Worm (Caenorhabditis elegans): ENCODE data around the gene copz-1.
A peak's percentile ranks its signal among the peaks of the same experiment; 100 is the strongest.

The copz-1 gene

ce11 chrII:10851110-10851509 lies 21.6 kb upstream of the copz-1 start:
- no peak for TF ChIP-seq Y79H2A.3 (GFP tag; conservative IDR thresholded peaks at IDR 0.05)
- TF ChIP-seq ztf-26 (tag; optimal IDR thresholded peaks at IDR 0.05), result peak; percentile 87
- TF ChIP-seq ceh-40 (GFP tag; IDR thresholded peaks at IDR 0.05), result 0 out of 2 replicates have a peak, but pooled peaks have one; percentile 12
- TF ChIP-seq somi-1 (GFP tag; optimal IDR thresholded peaks at IDR 0.05), result peak; percentile 60
- no peak for TF ChIP-seq hlh-12 (tag; optimal IDR thresholded peaks at IDR 0.05)
- TF ChIP-seq lsl-1 (GFP tag; optimal IDR thresholded peaks at IDR 0.05), result no peak
- TF ChIP-seq ets-4 (GFP tag; optimal IDR thresholded peaks at IDR 0.05), result peak; percentile 98
- TF ChIP-seq C06A6.2 (GFP tag; conservative IDR thresholded peaks at IDR 0.05), result peak; percentile 82
- TF ChIP-seq ceh-27 (GFP tag; optimal IDR thresholded peaks at IDR 0.05), result peak; percentile 57
- TF ChIP-seq sea-2 (GFP tag; IDR thresholded peaks at IDR 0.05), result no peak
- TF ChIP-seq ama-1 (optimal IDR thresholded peaks at IDR 0.05), result no peak
- no peak for TF ChIP-seq ama-1 (GFP tag; optimal IDR thresholded peaks at IDR 0.05)
- TF ChIP-seq cebp-1 (GFP tag; IDR thresholded peaks at IDR 0.05), result peak; percentile 66
- TF ChIP-seq cebp-1 (tag; optimal IDR thresholded peaks at IDR 0.05), result peak; percentile 90
- no peak for TF ChIP-seq akir-1 (GFP tag; optimal IDR thresholded peaks at IDR 0.05)
- TF ChIP-seq attf-5 (GFP tag; optimal IDR thresholded peaks at IDR 0.05), result peak; percentile 93
- TF ChIP-seq ztf-25 (GFP tag; IDR thresholded peaks at IDR 0.05), result no peak
- peak; percentile 78; the same call in 1 of the 2 replicates for TF ChIP-seq Y53G8AR.9 (GFP tag; conservative IDR thresholded peaks at IDR 0.05)
- no peak for TF ChIP-seq ztf-6 (GFP tag; IDR thresholded peaks at IDR 0.05)
- TF ChIP-seq Y67H2A.10 (GFP tag; conservative IDR thresholded peaks at IDR 0.05), result no peak
- TF ChIP-seq Y56A3A.18 (GFP tag; IDR thresholded peaks at IDR 0.05), result peak; percentile 53; the same call in 1 of the 2 replicates
- no peak for TF ChIP-seq F23B12.7 (tag; optimal IDR thresholded peaks at IDR 0.05; ENCODE audit: insufficient read depth)
- TF ChIP-seq chd-7 (tag; optimal IDR thresholded peaks at IDR 0.05), result peak; percentile 85
- TF ChIP-seq pbrm-1 (GFP tag; IDR thresholded peaks at IDR 0.05), result no peak
- no peak for TF ChIP-seq ceh-79 (tag; optimal IDR thresholded peaks at IDR 0.05)
- TF ChIP-seq D2030.7 (GFP tag; IDR thresholded peaks at IDR 0.05), result no peak
- no peak for TF ChIP-seq egrh-3 (GFP tag; IDR thresholded peaks at IDR 0.05)
- no peak for TF ChIP-seq B0019.2 (GFP tag; conservative IDR thresholded peaks at IDR 0.05)
- TF ChIP-seq F33H1.4 (GFP tag; IDR thresholded peaks at IDR 0.05), result peak; percentile 14; the same call in 1 of the 2 replicates
- TF ChIP-seq snpc-4 (GFP tag; optimal IDR thresholded peaks at IDR 0.05), result no peak
- TF ChIP-seq snpc-4 (tag; optimal IDR thresholded peaks at IDR 0.05), result peak in 2 of 4 experiments; percentile 55 to 58
- TF ChIP-seq tbx-9 (tag; optimal IDR thresholded peaks at IDR 0.05; ENCODE audit: borderline replicate concordance), result no peak
- no peak for TF ChIP-seq fkh-3 (tag; optimal IDR thresholded peaks at IDR 0.05)
- no peak for TF ChIP-seq nhr-179 (tag; optimal IDR thresholded peaks at IDR 0.05)
- no peak for TF ChIP-seq mes-4 (tag; optimal IDR thresholded peaks at IDR 0.05)
- TF ChIP-seq ztf-28 (GFP tag; IDR thresholded peaks at IDR 0.05), result no peak
- TF ChIP-seq F39B2.1 (GFP tag; IDR thresholded peaks at IDR 0.05), result no peak
- TF ChIP-seq F37B4.10 (GFP tag; IDR thresholded peaks at IDR 0.05), result no peak
- no peak for TF ChIP-seq mel-28 (tag; optimal IDR thresholded peaks at IDR 0.05; ENCODE audit: borderline replicate concordance)
- TF ChIP-seq ZK185.1 (tag; optimal IDR thresholded peaks at IDR 0.05; ENCODE audit: poor library complexity, severe bottlenecking), result no peak
- no peak for TF ChIP-seq hmg-20 (GFP tag; IDR thresholded peaks at IDR 0.05)
- TF ChIP-seq athp-1 (tag; optimal IDR thresholded peaks at IDR 0.05), result peak; percentile 48
- TF ChIP-seq tlf-1 (GFP tag; optimal IDR thresholded peaks at IDR 0.05), result peak; percentile 88
- TF ChIP-seq Y53F4B.3 (GFP tag; IDR thresholded peaks at IDR 0.05), result no peak
- peak; percentile 4 for TF ChIP-seq ztf-18 (tag; optimal IDR thresholded peaks at IDR 0.05)
- TF ChIP-seq F55B11.4 (tag; optimal IDR thresholded peaks at IDR 0.05; ENCODE audit: borderline replicate concordance, insufficient read depth), result no peak
- no peak for TF ChIP-seq nhr-27 (tag; optimal IDR thresholded peaks at IDR 0.05)
- TF ChIP-seq dpff-1 (tag; optimal IDR thresholded peaks at IDR 0.05), result no peak
- TF ChIP-seq F22D6.2 (tag; optimal IDR thresholded peaks at IDR 0.05), result peak; percentile 42
- peak; percentile 87 for TF ChIP-seq atf-7 (tag; optimal IDR thresholded peaks at IDR 0.05)
